Fruit fly (Drosophila melanogaster) whole organism, embryonic: ENCODE data around the gene mRpL17.

Experiments
- CG34422 ChIP-seq: fragments of 200-800 bp; sonication (Bioruptor generic); IDR thresholded peaks from 3 replicates; pipeline ENCODE4 v1.3.6; 2022; ENCODE audit warnings: missing biosample characterization, missing genetic modification characterization
- CG8765 ChIP-seq: fragments of 200-800 bp; sonication (Bioruptor generic); IDR thresholded peaks from 2 replicates; pipeline ENCODE4 v1.3.6; 2022; ENCODE audit warnings: missing biosample characterization, missing genetic modification characterization
- Doc2 ChIP-seq: fragments of 200-800 bp; sonication (Bioruptor generic); IDR thresholded peaks from 2 replicates; pipeline ENCODE4 v1.3.6; 2022; ENCODE audit warnings: missing biosample characterization, missing genetic modification characterization
- gce ChIP-seq: fragments of 200-800 bp; sonication (Bioruptor generic); IDR thresholded peaks from 3 replicates; pipeline ENCODE4 v1.3.6; 2022; ENCODE audit warnings: missing biosample characterization, missing genetic modification characterization
- tna ChIP-seq: fragments of 200-800 bp; sonication (Bioruptor generic); IDR thresholded peaks from 2 replicates; pipeline ENCODE4 v1.3.6; 2022; ENCODE audit warnings: missing biosample characterization, missing genetic modification characterization; ENCODE audit not compliant: partially characterized antibody

dm6 chr3L:312323-312722 lies 47.7 kb downstream of the mRpL17 start:
- TF ChIP-seq tna (GFP tag; lab: Robert Waterston, UW) (no peak), gce (GFP tag; lab: Robert Waterston, UW) (no peak), Doc2 (GFP tag; lab: Robert Waterston, UW) (no peak), CG8765 (GFP tag; lab: Robert Waterston, UW) (no peak), CG34422 (no peak)
